Worm (Caenorhabditis elegans) whole organism, L3 larva: ENCODE measurements around the gene cogc-2.

Source experiments
- R02D3.7 ChIP-seq: fragments of 150-350 bp; optimal IDR thresholded peaks from 2 replicates; lab custom pipeline; 2014; ENCODE audit warnings: missing biosample characterization, missing genetic modification characterization
- ZK546.5 ChIP-seq: sonication (generic microtip); optimal IDR thresholded peaks from 2 replicates; lab custom pipeline; 2017; ENCODE audit warnings: missing biosample characterization, missing genetic modification characterization
- aly-2 ChIP-seq: fragments of 150-350 bp; optimal IDR thresholded peaks from 2 replicates; lab custom pipeline; 2014; ENCODE audit warnings: missing biosample characterization, missing genetic modification characterization
- ama-1 ChIP-seq: fragments of 150-350 bp; optimal IDR thresholded peaks from 2 replicates; lab custom pipeline; 2018
- ceh-16 ChIP-seq: sonication (generic microtip); optimal IDR thresholded peaks from 2 replicates; lab custom pipeline; 2017; ENCODE audit warnings: missing biosample characterization, missing genetic modification characterization
- ceh-28 ChIP-seq: fragments of 150-350 bp; optimal IDR thresholded peaks from 2 replicates; lab custom pipeline; 2014; ENCODE audit warnings: missing biosample characterization, missing genetic modification reagents, missing genetic modification characterization
- ceh-9 ChIP-seq: sonication (generic microtip); optimal IDR thresholded peaks from 2 replicates; lab custom pipeline; 2018; ENCODE audit warnings: missing biosample characterization, missing genetic modification characterization
- egl-27 ChIP-seq: sonication (generic microtip); optimal IDR thresholded peaks from 4 replicates; lab custom pipeline; 2017; ENCODE audit warnings: missing biosample characterization, missing genetic modification reagents, missing genetic modification characterization
- egl-5 ChIP-seq: fragments of 150-350 bp; optimal IDR thresholded peaks from 2 replicates; lab custom pipeline; 2017; ENCODE audit warnings: missing biosample characterization, missing genetic modification reagents, missing genetic modification characterization, inconsistent platforms
- elt-1 ChIP-seq: fragments of 150-350 bp; optimal IDR thresholded peaks from 2 replicates; lab custom pipeline; 2014; ENCODE audit warnings: missing biosample characterization, missing genetic modification characterization
- elt-2 ChIP-seq: sonication (generic microtip); optimal IDR thresholded peaks from 2 replicates; lab custom pipeline; 2016; ENCODE audit warnings: missing genetic modification reagents, mild to moderate bottlenecking, missing genetic modification characterization, missing compliant biosample characterization
- elt-3 ChIP-seq, 3 experiments: fragments of 150-350 bp in 1 of 3; sonication (generic microtip) in 2 of 3; optimal IDR thresholded peaks; 2 replicates in 2 of 3; 4 replicates in 1 of 3; lab custom pipeline; 2014 to 2017; ENCODE audit warnings: missing biosample characterization in 3 of 3, missing genetic modification characterization in 3 of 3
- eor-1 ChIP-seq, 2 experiments: fragments of 150-350 bp; optimal IDR thresholded peaks; 2 replicates each; lab custom pipeline; 2014 to 2018; ENCODE audit warnings: missing biosample characterization in 2 of 2, missing genetic modification characterization in 2 of 2
- fkh-10 ChIP-seq: sonication (generic microtip); optimal IDR thresholded peaks from 2 replicates; lab custom pipeline; 2017; ENCODE audit warnings: missing biosample characterization, missing genetic modification reagents, missing genetic modification characterization
- fkh-2 ChIP-seq: fragments of 150-350 bp; optimal IDR thresholded peaks from 2 replicates; lab custom pipeline; 2014; ENCODE audit warnings: missing biosample characterization, missing genetic modification reagents, missing genetic modification characterization
- hmg-11 ChIP-seq: sonication (generic microtip); optimal IDR thresholded peaks from 2 replicates; lab custom pipeline; 2016; ENCODE audit warnings: missing genetic modification characterization, missing compliant biosample characterization
- jun-1 ChIP-seq: fragments of 150-350 bp; optimal IDR thresholded peaks from 2 replicates; lab custom pipeline; 2014; ENCODE audit warnings: missing biosample characterization, missing genetic modification reagents, missing genetic modification characterization
- lin-15B ChIP-seq: fragments of 150-350 bp; optimal IDR thresholded peaks from 2 replicates; lab custom pipeline; 2014; ENCODE audit warnings: missing biosample characterization, missing genetic modification characterization
- lin-39 ChIP-seq: fragments of 150-350 bp; optimal IDR thresholded peaks from 2 replicates; lab custom pipeline; 2018; ENCODE audit warnings: missing biosample characterization, missing genetic modification reagents, missing genetic modification characterization
- lsy-12 ChIP-seq: sonication (generic microtip); optimal IDR thresholded peaks from 2 replicates; lab custom pipeline; 2016; ENCODE audit warnings: mild to moderate bottlenecking, missing genetic modification characterization, missing compliant biosample characterization
- mdl-1 ChIP-seq: fragments of 150-350 bp; optimal IDR thresholded peaks from 2 replicates; lab custom pipeline; 2014; ENCODE audit warnings: missing biosample characterization, missing genetic modification characterization
- mml-1 ChIP-seq: fragments of 150-350 bp; sonication (generic microtip); optimal IDR thresholded peaks from 3 replicates; lab custom pipeline; 2014; ENCODE audit warnings: missing biosample characterization, missing genetic modification characterization
- nfya-1 ChIP-seq: sonication (generic microtip); optimal IDR thresholded peaks from 2 replicates; lab custom pipeline; 2017; ENCODE audit warnings: missing genetic modification characterization, mild to moderate bottlenecking, missing compliant biosample characterization, antibody characterized with exemption, moderate library complexity; ENCODE audit not compliant: insufficient read depth
- nhr-11 ChIP-seq: fragments of 150-350 bp; optimal IDR thresholded peaks from 2 replicates; lab custom pipeline; 2014; ENCODE audit warnings: missing biosample characterization, missing genetic modification characterization
- nhr-12 ChIP-seq: fragments of 150-350 bp; optimal IDR thresholded peaks from 2 replicates; lab custom pipeline; 2014; ENCODE audit warnings: missing biosample characterization, missing genetic modification characterization
- nhr-23 ChIP-seq: fragments of 150-350 bp; optimal IDR thresholded peaks from 2 replicates; lab custom pipeline; 2014; ENCODE audit warnings: missing biosample characterization, missing genetic modification reagents, missing genetic modification characterization
- nhr-237 ChIP-seq: fragments of 150-350 bp; optimal IDR thresholded peaks from 2 replicates; lab custom pipeline; 2014; ENCODE audit warnings: missing biosample characterization, missing genetic modification characterization
- nhr-25 ChIP-seq: sonication (generic microtip); optimal IDR thresholded peaks from 2 replicates; lab custom pipeline; 2017; ENCODE audit warnings: missing biosample characterization, missing genetic modification characterization
- nhr-43 ChIP-seq: sonication (generic microtip); optimal IDR thresholded peaks from 2 replicates; lab custom pipeline; 2016; ENCODE audit warnings: mild to moderate bottlenecking, missing genetic modification characterization, missing compliant biosample characterization; ENCODE audit not compliant: poor library complexity, severe bottlenecking
- nhr-67 ChIP-seq: fragments of 150-350 bp; optimal IDR thresholded peaks from 2 replicates; lab custom pipeline; 2014; ENCODE audit warnings: missing biosample characterization, missing genetic modification characterization
- nhr-77 ChIP-seq: fragments of 150-350 bp; optimal IDR thresholded peaks from 2 replicates; lab custom pipeline; 2014; ENCODE audit warnings: missing biosample characterization, missing genetic modification characterization
- pha-4 ChIP-seq: fragments of 150-350 bp; optimal IDR thresholded peaks from 2 replicates; lab custom pipeline; 2014; ENCODE audit warnings: missing biosample characterization, missing genetic modification reagents, missing genetic modification characterization
- pqm-1 ChIP-seq: fragments of 150-350 bp; optimal IDR thresholded peaks from 2 replicates; lab custom pipeline; 2017; ENCODE audit warnings: missing biosample characterization, missing genetic modification characterization, inconsistent platforms
- skn-1 ChIP-seq: fragments of 150-350 bp; optimal IDR thresholded peaks from 2 replicates; lab custom pipeline; 2014; ENCODE audit warnings: missing biosample characterization, missing genetic modification characterization
- snpc-4 ChIP-seq: fragments of 150-350 bp; optimal IDR thresholded peaks from 2 replicates; lab custom pipeline; 2014; ENCODE audit warnings: missing biosample characterization, missing genetic modification characterization
- tbx-2 ChIP-seq: sonication (generic microtip); optimal IDR thresholded peaks from 2 replicates; lab custom pipeline; 2016; ENCODE audit warnings: mild to moderate bottlenecking, missing genetic modification characterization, missing compliant biosample characterization
- unc-39 ChIP-seq: sonication (generic microtip); optimal IDR thresholded peaks from 4 replicates; lab custom pipeline; 2017; ENCODE audit warnings: missing biosample characterization, missing genetic modification characterization
- unc-62 ChIP-seq: fragments of 150-350 bp; sonication (generic microtip); optimal IDR thresholded peaks from 4 replicates; lab custom pipeline; 2014; ENCODE audit warnings: missing biosample characterization, missing genetic modification reagents, missing genetic modification characterization
- zag-1 ChIP-seq: fragments of 150-350 bp; optimal IDR thresholded peaks from 2 replicates; lab custom pipeline; 2014; ENCODE audit warnings: missing biosample characterization, missing genetic modification characterization
- ztf-4 ChIP-seq: fragments of 150-350 bp; optimal IDR thresholded peaks from 2 replicates; lab custom pipeline; 2014; ENCODE audit warnings: missing biosample characterization, missing genetic modification characterization

cogc-2 gene

ce11 chrIV:7047762-7048178 is 8.4 kb upstream of the cogc-2 start (continued):
- TF ChIP-seq ztf-4 (tag; lab: Kevin White, UChicago) (peak; percentile 16), egl-5 (tag; lab: Kevin White, UChicago) (peak; percentile 26), jun-1 (peak; percentile 81), pqm-1 (tag; lab: Kevin White, UChicago) (peak; percentile 92), lin-39 (tag; lab: Kevin White, UChicago) (no peak), pha-4 (tag; lab: Kevin White, UChicago) (peak; percentile 57), ZK546.5 (tag; lab: Kevin White, UChicago) (no peak), fkh-10 (GFP tag; lab: Kevin White, UChicago) (no peak)
- TF ChIP-seq, all 47 proteins: peak for 20

ce11 chrIV:7046641-7047361 is 7.4 kb upstream of the cogc-2 start:
- no peak for TF ChIP-seq nhr-77 (tag; lab: Kevin White, UChicago)
- peak; percentile 26 for TF ChIP-seq nfya-1 (tag; lab: Kevin White, UChicago)
- no peak for TF ChIP-seq egl-27 (tag; lab: Kevin White, UChicago)
- no peak for TF ChIP-seq aly-2 (tag; lab: Kevin White, UChicago)
- no peak for TF ChIP-seq nhr-67 (tag; lab: Kevin White, UChicago)
- peak; percentile 56 for TF ChIP-seq pqm-1 (tag; lab: Kevin White, UChicago)
- no peak for TF ChIP-seq mml-1
- TF ChIP-seq nhr-25 (tag; lab: Kevin White, UChicago) = peak; percentile 4
- no peak for TF ChIP-seq lin-39 (tag; lab: Kevin White, UChicago)
- peak; percentile 62 for TF ChIP-seq pha-4 (tag; lab: Kevin White, UChicago)
- TF ChIP-seq nhr-237 (tag; lab: Kevin White, UChicago) = no peak
- peak; percentile 39 for TF ChIP-seq elt-2 (tag; lab: Kevin White, UChicago)
- no peak for TF ChIP-seq egl-5 (tag; lab: Kevin White, UChicago)
- TF ChIP-seq elt-1 (tag; lab: Kevin White, UChicago) = peak; percentile 7
- peak; percentile 27 for TF ChIP-seq nhr-23
- peak; percentile 18 for TF ChIP-seq ama-1 (lab: Kevin White, UChicago)

- TF ChIP-seq fkh-10 (GFP tag; lab: Kevin White, UChicago) (no peak), nhr-11 (tag; lab: Kevin White, UChicago) (no peak), skn-1 (peak; percentile 34), nhr-43 (tag; lab: Kevin White, UChicago) (no peak), nhr-12 (no peak), egl-27 (tag; lab: Kevin White, UChicago) (no peak), pqm-1 (tag; lab: Kevin White, UChicago) (peak; percentile 24), elt-2 (tag; lab: Kevin White, UChicago) (peak; percentile 59), unc-62 (no peak), snpc-4 (no peak), tbx-2 (tag; lab: Kevin White, UChicago) (no peak)
These were observed 6.1 kb upstream of the cogc-2 start for ce11 chrIV:7045362-7045936.

- TF ChIP-seq fkh-2 (tag; lab: Kevin White, UChicago) (no peak), zag-1 (no peak), elt-1 (tag; lab: Kevin White, UChicago) (peak; percentile 19), hmg-11 (tag; lab: Kevin White, UChicago) (peak; percentile 40), ceh-16 (tag; lab: Kevin White, UChicago) (no peak), nfya-1 (tag; lab: Kevin White, UChicago) (peak; percentile 84), egl-5 (tag; lab: Kevin White, UChicago) (no peak), fkh-10 (GFP tag; lab: Kevin White, UChicago) (no peak), lsy-12 (tag; lab: Kevin White, UChicago) (no peak), nhr-25 (tag; lab: Kevin White, UChicago) (peak; percentile 55), tbx-2 (tag; lab: Kevin White, UChicago) (peak; percentile 35), pha-4 (tag; lab: Kevin White, UChicago) (peak; percentile 89), lin-15B (peak; percentile 76), nhr-43 (tag; lab: Kevin White, UChicago) (peak; percentile 35), snpc-4 (peak; percentile 88), eor-1 (tag; optimal IDR thresholded peaks at IDR 0.05; lab: Kevin White, UChicago) (no peak), mdl-1 (tag; lab: Kevin White, UChicago) (no peak), mml-1 (no peak), aly-2 (tag; lab: Kevin White, UChicago) (no peak), unc-62 (no peak), nhr-11 (tag; lab: Kevin White, UChicago) (no peak), ZK546.5 (tag; lab: Kevin White, UChicago) (no peak), pqm-1 (tag; lab: Kevin White, UChicago) (peak; percentile 11), ceh-28 (tag; lab: Kevin White, UChicago) (peak; percentile 35), unc-39 (no peak), nhr-237 (tag; lab: Kevin White, UChicago) (no peak), nhr-77 (tag; lab: Kevin White, UChicago) (no peak), R02D3.7 (tag; lab: Kevin White, UChicago) (peak; percentile 2), lin-39 (tag; lab: Kevin White, UChicago) (no peak), ztf-4 (tag; lab: Kevin White, UChicago) (no peak), nhr-67 (tag; lab: Kevin White, UChicago) (no peak), ceh-9 (no peak), elt-3 (tag; optimal IDR thresholded peaks at IDR 0.05; lab: Kevin White, UChicago) (no peak)
These were observed 5.3 kb upstream of the cogc-2 start, which contains the start of gene tin-9.1 for ce11 chrIV:7044552-7045139. TSS of gene tin-9.1 (minus strand) at chrIV:7044602.
